Fruit fly (Drosophila melanogaster): ENCODE measurements around the gene Vap33.
A peak's percentile ranks its signal among the peaks of the same experiment; 100 is the strongest.

Vap33 gene

DNA sequence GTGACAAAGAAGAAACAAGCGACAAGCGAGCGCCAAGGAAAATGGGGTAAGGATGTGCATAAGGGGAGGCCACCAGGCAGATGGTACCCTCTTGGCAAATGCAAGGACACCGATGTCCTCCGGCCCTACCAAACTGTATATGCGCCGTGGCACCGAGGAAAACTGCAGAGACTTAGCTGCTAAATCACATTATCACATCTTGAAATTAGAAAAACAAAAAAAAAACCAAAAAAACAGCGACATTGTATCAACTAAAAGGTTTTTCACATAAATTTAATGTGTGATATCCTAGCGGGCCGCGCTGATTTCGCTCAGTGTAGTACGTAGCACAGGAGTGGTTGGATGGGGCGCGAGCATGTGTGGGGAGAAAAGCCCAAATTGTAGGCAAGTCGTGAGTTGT is 20.3 kb upstream of the Vap33 start (continued):
- peak; percentile 43 for TF ChIP-seq CG2120 (GFP tag; optimal IDR thresholded peaks at IDR 0.05)
- no peak for TF ChIP-seq CG30020 (tag; optimal IDR thresholded peaks at IDR 0.05)
- no peak for TF ChIP-seq Mrtf (GFP tag; IDR thresholded peaks at IDR 0.05)
- TF ChIP-seq CG34376 (GFP tag; optimal IDR thresholded peaks at IDR 0.05): no peak
- TF ChIP-seq CG15011 (GFP tag; optimal IDR thresholded peaks at IDR 0.05): no peak
- TF ChIP-seq D19B (GFP tag; optimal IDR thresholded peaks at IDR 0.05): no peak
- TF ChIP-seq ERR (GFP tag; optimal IDR thresholded peaks at IDR 0.05): no peak
- TF ChIP-seq D19A (tag; optimal IDR thresholded peaks at IDR 0.05): no peak
- no peak for TF ChIP-seq caup (GFP tag; optimal IDR thresholded peaks at IDR 0.05; ENCODE audit: severe bottlenecking)
- no peak for TF ChIP-seq HmgD (GFP tag; optimal IDR thresholded peaks at IDR 0.05)
- TF ChIP-seq CG7963 (GFP tag; IDR thresholded peaks at IDR 0.05; ENCODE audit: partially characterized antibody): no peak
- no peak for TF ChIP-seq CG1792 (GFP tag; optimal IDR thresholded peaks at IDR 0.05)
- no peak for TF ChIP-seq Eip74EF (GFP tag; optimal IDR thresholded peaks at IDR 0.05)
- no peak for TF ChIP-seq psq (GFP tag; optimal IDR thresholded peaks at IDR 0.05)
- TF ChIP-seq Sry-β (GFP tag; optimal IDR thresholded peaks at IDR 0.05): no peak
- TF ChIP-seq gem (tag; optimal IDR thresholded peaks at IDR 0.05): peak; percentile 10
- no peak for TF ChIP-seq CG10462 (GFP tag; optimal IDR thresholded peaks at IDR 0.05)
- no peak for TF ChIP-seq zfh2 (GFP tag; optimal IDR thresholded peaks at IDR 0.05)
- no peak for TF ChIP-seq dan (GFP tag; IDR thresholded peaks at IDR 0.05)
- TF ChIP-seq aop (GFP tag; IDR thresholded peaks at IDR 0.05): no peak
- 0 out of 2 replicates have a peak, but pooled peaks have one; percentile 12 for TF ChIP-seq CG32532 (GFP tag; IDR thresholded peaks at IDR 0.05)
- no peak for TF ChIP-seq CG4730 (GFP tag; IDR thresholded peaks at IDR 0.05)
- no peak for TF ChIP-seq CG30431 (GFP tag; optimal IDR thresholded peaks at IDR 0.05)
- no peak for TF ChIP-seq CG16779 (GFP tag; IDR thresholded peaks at IDR 0.05)
- TF ChIP-seq chinmo (GFP tag; IDR thresholded peaks at IDR 0.05; ENCODE audit: partially characterized antibody): no peak
- no peak for TF ChIP-seq sqz (GFP tag; optimal IDR thresholded peaks at IDR 0.05)
- TF ChIP-seq CG12744 (GFP tag; optimal IDR thresholded peaks at IDR 0.05): no peak
- TF ChIP-seq CG8089 (GFP tag; optimal IDR thresholded peaks at IDR 0.05): no peak
- TF ChIP-seq lab (GFP tag; optimal IDR thresholded peaks at IDR 0.05): peak; percentile 2
- TF ChIP-seq run (tag; optimal IDR thresholded peaks at IDR 0.05): no peak
- TF ChIP-seq CG5953 (GFP tag; IDR thresholded peaks at IDR 0.05): no peak
- TF ChIP-seq sima (GFP tag; optimal IDR thresholded peaks at IDR 0.05): peak; percentile 17
- TF ChIP-seq CG1603 (tag; optimal IDR thresholded peaks at IDR 0.05): no peak
- peak; percentile 15 for TF ChIP-seq CG11504 (tag; optimal IDR thresholded peaks at IDR 0.05)
- TF ChIP-seq CG14667 (GFP tag; IDR thresholded peaks at IDR 0.05): no peak
- TF ChIP-seq inv (GFP tag; IDR thresholded peaks at IDR 0.05; ENCODE audit: partially characterized antibody): no peak
- TF ChIP-seq CG13424 (tag; optimal IDR thresholded peaks at IDR 0.05): no peak
- no peak for TF ChIP-seq CG13775 (GFP tag; optimal IDR thresholded peaks at IDR 0.05)

DNA sequence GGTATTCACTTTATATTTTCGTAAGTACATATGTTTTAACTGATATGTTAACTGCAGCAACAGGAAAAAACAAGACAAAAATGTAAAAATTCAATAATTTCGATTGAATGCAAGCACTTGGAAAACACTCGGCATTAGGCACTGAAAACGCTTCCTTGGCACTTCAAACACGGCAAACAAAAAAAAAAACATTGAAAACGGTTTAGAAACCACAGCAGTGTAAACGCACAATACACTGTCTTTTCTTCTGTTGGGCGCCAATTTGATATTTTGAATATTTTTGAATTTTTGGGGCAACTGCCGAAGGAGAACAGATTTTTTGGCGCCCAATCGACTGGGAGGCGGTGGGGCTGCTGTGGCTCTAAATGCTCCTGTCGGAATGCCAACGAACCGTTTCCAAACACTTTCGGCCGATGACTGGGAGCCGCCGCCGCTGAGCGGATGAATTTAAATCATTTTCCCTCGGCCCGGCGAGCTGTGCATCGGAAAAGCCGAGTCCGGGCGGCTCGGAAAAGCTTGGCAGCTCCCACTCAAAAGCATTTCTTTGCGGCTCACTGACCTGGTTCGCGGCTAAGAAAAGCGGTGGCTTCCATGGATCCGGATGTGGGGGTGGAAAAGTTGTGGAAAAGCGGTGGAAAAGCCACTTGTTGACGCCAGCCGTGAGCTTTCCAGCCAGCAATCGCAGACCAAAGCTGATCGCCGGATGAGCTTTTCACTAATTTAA is 18.1 kb upstream of the Vap33 start, which contains the start of gene CG42541:
CG42541 (minus strand) TSS at position 51 of the 724 bp plus-strand sequence.
- TF ChIP-seq CG12744 (GFP tag; optimal IDR thresholded peaks at IDR 0.05) (no peak), CG1832 (GFP tag; optimal IDR thresholded peaks at IDR 0.05) (no peak), C15 (GFP tag; IDR thresholded peaks at IDR 0.05) (no peak), Dp (GFP tag; optimal IDR thresholded peaks at IDR 0.05) (peak; percentile 1), CG9215 (GFP tag; IDR thresholded peaks at IDR 0.05) (no peak), chn (GFP tag; optimal IDR thresholded peaks at IDR 0.05) (no peak), cato (GFP tag; optimal IDR thresholded peaks at IDR 0.05; ENCODE audit: borderline replicate concordance) (no peak), HHEX (GFP tag; optimal IDR thresholded peaks at IDR 0.05) (no peak), CG4360 (GFP tag; IDR thresholded peaks at IDR 0.05) (no peak), CG17568 (GFP tag; optimal IDR thresholded peaks at IDR 0.05) (no peak), usp (GFP tag; optimal IDR thresholded peaks at IDR 0.05) (no peak), unc-4 (GFP tag; IDR thresholded peaks at IDR 0.05; ENCODE audit: partially characterized antibody) (0 out of 2 replicates have a peak, but pooled peaks have one; percentile 23), pzg (GFP tag; optimal IDR thresholded peaks at IDR 0.05) (peak; percentile 18), CG13894 (tag; optimal IDR thresholded peaks at IDR 0.05) (peak; percentile 13)

Measured in whole organism, embryonic.